Worm (Caenorhabditis elegans): ENCODE data around the gene T28A11.22.

DNA sequence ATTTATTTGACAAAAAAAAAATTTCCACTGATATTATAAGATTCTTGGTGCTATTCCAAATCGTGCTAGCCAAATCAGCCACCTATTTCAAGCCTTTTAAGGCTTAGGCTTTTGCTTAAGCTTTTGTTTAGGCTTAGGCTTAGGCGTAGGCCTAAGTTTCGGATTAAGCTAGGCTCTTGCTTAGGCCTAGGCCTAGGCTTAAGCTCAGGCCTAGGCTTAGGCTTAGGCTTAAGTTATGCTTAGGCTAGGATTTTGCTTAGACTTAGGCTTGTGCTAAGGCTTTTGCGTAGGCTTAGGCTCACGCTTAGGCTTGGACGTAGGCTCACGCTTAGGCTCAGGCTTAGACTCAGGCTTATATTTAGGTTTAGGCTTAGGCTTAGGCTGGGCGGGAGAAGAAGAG, 27.2 kb upstream of the T28A11.22 start:
- TF ChIP-seq pqm-1 (tag; optimal IDR thresholded peaks at IDR 0.05) (no peak), ceh-82 (tag; optimal IDR thresholded peaks at IDR 0.05) (no peak), ztf-4 (tag; optimal IDR thresholded peaks at IDR 0.05) (no peak), nhr-25 (tag; optimal IDR thresholded peaks at IDR 0.05) (no peak), unc-62 (GFP tag; optimal IDR thresholded peaks at IDR 0.05) (no peak), mdl-1 (tag; optimal IDR thresholded peaks at IDR 0.05) (no peak), elt-3 (tag; optimal IDR thresholded peaks at IDR 0.05) (no peak), jun-1 (tag; optimal IDR thresholded peaks at IDR 0.05) (no peak)

Data from whole organism, L3 larva.